Fruit fly (Drosophila melanogaster): ENCODE results near the gene CG31559.
A peak's percentile ranks its signal among the peaks of the same experiment; 100 is the strongest.

The CG31559 gene

dm6 chr3R:6154773-6155295 is 2.2 kb downstream of the CG31559 start:
- TF ChIP-seq CrebA (GFP tag; optimal IDR thresholded peaks at IDR 0.05; ENCODE audit: borderline replicate concordance) (no peak), usp (GFP tag; optimal IDR thresholded peaks at IDR 0.05) (no peak), sage (GFP tag; optimal IDR thresholded peaks at IDR 0.05) (no peak), rgr (GFP tag; optimal IDR thresholded peaks at IDR 0.05) (no peak), Dfd (GFP tag; optimal IDR thresholded peaks at IDR 0.05) (no peak)

DNA sequence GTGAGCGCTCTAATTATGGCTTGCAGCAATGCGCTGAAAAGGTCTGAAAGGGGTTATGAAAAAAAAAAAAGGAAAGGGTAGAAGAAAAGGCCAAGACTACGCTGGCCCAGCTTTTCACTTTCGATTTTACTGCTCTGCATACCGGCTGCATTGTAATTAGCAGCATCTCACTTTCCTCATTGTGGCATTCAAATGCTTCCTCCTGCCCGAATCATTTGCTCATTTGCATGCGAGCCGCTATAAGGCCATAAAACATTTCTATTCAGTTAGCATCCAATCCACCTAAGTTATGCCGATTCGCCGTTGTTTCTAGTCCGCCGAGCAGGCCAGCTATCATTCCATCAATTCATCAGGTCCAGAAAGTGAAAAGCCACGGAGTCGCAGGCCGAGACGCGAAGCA is 3.5 kb downstream of the CG31559 start:
- TF ChIP-seq sage (GFP tag; optimal IDR thresholded peaks at IDR 0.05), result no peak
- no peak for TF ChIP-seq Abd-B (GFP tag; optimal IDR thresholded peaks at IDR 0.05)
- no peak for TF ChIP-seq Mio (GFP tag; optimal IDR thresholded peaks at IDR 0.05)
- no peak for TF ChIP-seq brk (GFP tag; optimal IDR thresholded peaks at IDR 0.05)
- TF ChIP-seq Myc (optimal IDR thresholded peaks at IDR 0.05), result no peak
- TF ChIP-seq rgr (GFP tag; optimal IDR thresholded peaks at IDR 0.05), result no peak

DNA sequence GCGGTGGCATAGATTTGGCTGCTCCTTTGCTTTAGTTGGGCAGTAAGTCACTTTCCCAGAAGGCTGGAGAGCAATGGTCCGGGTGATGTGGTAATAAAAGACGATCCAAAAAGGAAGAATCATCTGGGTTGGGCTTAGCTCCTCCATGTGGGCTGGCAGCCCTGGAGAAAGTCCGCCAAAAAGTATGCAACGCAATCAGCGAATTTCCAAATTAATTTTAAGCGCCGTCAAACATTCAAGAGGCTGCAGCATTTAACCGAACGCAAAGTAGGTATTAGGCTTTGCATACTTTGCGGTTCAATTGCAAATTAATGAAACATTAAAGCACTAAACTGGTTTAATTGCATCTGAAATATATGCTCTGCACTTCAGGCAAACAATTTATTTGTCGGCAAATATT is 7.4 kb downstream of the CG31559 start:
- TF ChIP-seq br (GFP tag; optimal IDR thresholded peaks at IDR 0.05) (no peak), N (GFP tag; optimal IDR thresholded peaks at IDR 0.05) (peak; percentile 74), psq (GFP tag; optimal IDR thresholded peaks at IDR 0.05) (no peak), usp (GFP tag; optimal IDR thresholded peaks at IDR 0.05) (no peak), pan (optimal IDR thresholded peaks at IDR 0.05) (no peak), Vsx2 (GFP tag; optimal IDR thresholded peaks at IDR 0.05; ENCODE audit: partially characterized antibody) (peak; percentile 65), jim (GFP tag; optimal IDR thresholded peaks at IDR 0.05) (no peak), GATAd (GFP tag; optimal IDR thresholded peaks at IDR 0.05) (no peak), sv (GFP tag; optimal IDR thresholded peaks at IDR 0.05) (no peak), tai (GFP tag; optimal IDR thresholded peaks at IDR 0.05) (no peak), Hnf4 (GFP tag; optimal IDR thresholded peaks at IDR 0.05) (no peak), fru (GFP tag; optimal IDR thresholded peaks at IDR 0.05) (no peak), Abd-B (GFP tag; optimal IDR thresholded peaks at IDR 0.05) (no peak), Myc (optimal IDR thresholded peaks at IDR 0.05) (peak; percentile 84), lola (GFP tag; optimal IDR thresholded peaks at IDR 0.05) (peak; percentile 96), Hr78 (GFP tag; optimal IDR thresholded peaks at IDR 0.05) (no peak), Hr83 (GFP tag; optimal IDR thresholded peaks at IDR 0.05; ENCODE audit: poor library complexity, severe bottlenecking) (no peak), dsf (GFP tag; optimal IDR thresholded peaks at IDR 0.05; ENCODE audit: borderline replicate concordance) (no peak), HLH106 (tag; optimal IDR thresholded peaks at IDR 0.05) (no peak), Dfd (GFP tag; optimal IDR thresholded peaks at IDR 0.05) (no peak), CrebA (GFP tag; optimal IDR thresholded peaks at IDR 0.05; ENCODE audit: borderline replicate concordance) (no peak), OdsH (GFP tag; optimal IDR thresholded peaks at IDR 0.05) (no peak), Dif (GFP tag; optimal IDR thresholded peaks at IDR 0.05; ENCODE audit: partially characterized antibody) (peak; percentile 19), woc (GFP tag; optimal IDR thresholded peaks at IDR 0.05) (no peak), Mio (GFP tag; optimal IDR thresholded peaks at IDR 0.05) (no peak), Jra (GFP tag; optimal IDR thresholded peaks at IDR 0.05) (no peak), sage (GFP tag; optimal IDR thresholded peaks at IDR 0.05) (no peak), ey (GFP tag; optimal IDR thresholded peaks at IDR 0.05) (no peak), dmrt93B (GFP tag; optimal IDR thresholded peaks at IDR 0.05) (no peak), foxo (GFP tag; optimal IDR thresholded peaks at IDR 0.05) (no peak), CG9705 (GFP tag; optimal IDR thresholded peaks at IDR 0.05) (no peak)

dm6 chr3R:6149130-6149529 is 7.9 kb downstream of the CG31559 start:
- TF ChIP-seq dmrt93B (GFP tag; optimal IDR thresholded peaks at IDR 0.05) (no peak), CG32264 (GFP tag; optimal IDR thresholded peaks at IDR 0.05) (no peak), Dfd (GFP tag; optimal IDR thresholded peaks at IDR 0.05) (no peak), usp (GFP tag; optimal IDR thresholded peaks at IDR 0.05) (no peak), foxo (GFP tag; optimal IDR thresholded peaks at IDR 0.05) (no peak), Mio (GFP tag; optimal IDR thresholded peaks at IDR 0.05) (no peak), Rel (GFP tag; optimal IDR thresholded peaks at IDR 0.05) (no peak), Rel (tag; optimal IDR thresholded peaks at IDR 0.05) (no peak), Hr83 (GFP tag; optimal IDR thresholded peaks at IDR 0.05; ENCODE audit: poor library complexity, severe bottlenecking) (no peak), lola (GFP tag; optimal IDR thresholded peaks at IDR 0.05) (no peak), h (GFP tag; optimal IDR thresholded peaks at IDR 0.05) (no peak), CG9705 (GFP tag; optimal IDR thresholded peaks at IDR 0.05) (no peak), sage (GFP tag; optimal IDR thresholded peaks at IDR 0.05) (no peak), Hnf4 (GFP tag; optimal IDR thresholded peaks at IDR 0.05) (no peak), CrebA (GFP tag; optimal IDR thresholded peaks at IDR 0.05; ENCODE audit: borderline replicate concordance) (no peak), tai (GFP tag; optimal IDR thresholded peaks at IDR 0.05) (no peak), N (GFP tag; optimal IDR thresholded peaks at IDR 0.05) (no peak), OdsH (GFP tag; optimal IDR thresholded peaks at IDR 0.05) (no peak), ey (GFP tag; optimal IDR thresholded peaks at IDR 0.05) (no peak)

Data from whole organism, wandering third instar larva.